Fruit fly (Drosophila melanogaster): ENCODE data around the gene CG12535.

Gene CG12535

DNA sequence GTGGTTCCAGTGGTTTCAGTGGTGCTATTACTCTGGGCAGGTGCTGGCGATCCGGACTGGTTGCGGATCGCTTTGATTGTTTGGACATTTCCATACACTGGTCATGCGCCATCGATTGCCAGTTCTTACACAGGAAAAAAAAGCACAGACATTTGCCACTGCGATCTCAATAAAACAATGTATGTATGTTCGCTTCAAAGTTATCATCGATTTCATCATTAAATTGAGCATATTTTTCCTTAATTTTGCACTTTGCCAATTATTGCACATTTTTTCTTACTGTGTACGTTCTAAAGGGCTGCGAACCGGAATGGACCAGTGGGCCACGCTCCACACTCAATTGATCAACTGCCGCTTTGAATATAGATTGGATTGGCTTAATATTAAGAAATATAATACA lies 85.1 kb downstream of the CG12535 start (continued):
- TF ChIP-seq btn (GFP tag; optimal IDR thresholded peaks at IDR 0.05) = no peak
- TF ChIP-seq bcd (GFP tag; optimal IDR thresholded peaks at IDR 0.05) = peak; percentile 70
- TF ChIP-seq Ssrp (tag; optimal IDR thresholded peaks at IDR 0.05) = peak; percentile 1
- TF ChIP-seq row (GFP tag; IDR thresholded peaks at IDR 0.05) = peak; percentile 56
- no peak for TF ChIP-seq br (optimal IDR thresholded peaks at IDR 0.05)
- TF ChIP-seq sens (GFP tag) = peak; percentile 91
- TF ChIP-seq fd102C (GFP tag; optimal IDR thresholded peaks at IDR 0.05) = no peak
- peak; percentile 44 for TF ChIP-seq CG31365 (tag; optimal IDR thresholded peaks at IDR 0.05)
- peak; percentile 83 for TF ChIP-seq CG3281 (GFP tag; optimal IDR thresholded peaks at IDR 0.05)
- TF ChIP-seq Xbp1 (GFP tag; optimal IDR thresholded peaks at IDR 0.05) = peak; percentile 49
- TF ChIP-seq ap (GFP tag; IDR thresholded peaks at IDR 0.05) = no peak
- no peak for TF ChIP-seq Sox100B (GFP tag; optimal IDR thresholded peaks at IDR 0.05)
- peak; percentile 96 for TF ChIP-seq CG9932 (GFP tag; IDR thresholded peaks at IDR 0.05)
- TF ChIP-seq jing (GFP tag; optimal IDR thresholded peaks at IDR 0.05) = no peak
- TF ChIP-seq lov (optimal IDR thresholded peaks at IDR 0.05) = no peak
- 0 out of 3 replicates have a peak, but pooled peaks have one; percentile 52 for TF ChIP-seq lov (GFP tag; IDR thresholded peaks at IDR 0.05)
- no peak for TF ChIP-seq oc (tag; optimal IDR thresholded peaks at IDR 0.05)
- peak; percentile 96 for TF ChIP-seq Ets65A (GFP tag)
- no peak for TF ChIP-seq kni (GFP tag; optimal IDR thresholded peaks at IDR 0.05)
- TF ChIP-seq CG4707 (GFP tag; optimal IDR thresholded peaks at IDR 0.05) = no peak
- peak; percentile 59 for TF ChIP-seq Fer1 (GFP tag; optimal IDR thresholded peaks at IDR 0.05)
- TF ChIP-seq ssp (GFP tag; IDR thresholded peaks at IDR 0.05) = peak; percentile 54; the same call in 1 of the 2 replicates
- TF ChIP-seq CG12071 (GFP tag; optimal IDR thresholded peaks at IDR 0.05) = peak; percentile 66
- TF ChIP-seq dati (GFP tag; IDR thresholded peaks at IDR 0.05) = no peak
- peak; percentile 53 for TF ChIP-seq BtbVII (GFP tag; optimal IDR thresholded peaks at IDR 0.05)
- TF ChIP-seq aop (GFP tag; IDR thresholded peaks at IDR 0.05) = no peak
- peak; percentile 60 for TF ChIP-seq D19B (GFP tag; optimal IDR thresholded peaks at IDR 0.05)
- no peak for TF ChIP-seq Lim3 (GFP tag; IDR thresholded peaks at IDR 0.05)
- peak; percentile 23; the same call in 1 of the 2 replicates for TF ChIP-seq CG5953 (GFP tag; IDR thresholded peaks at IDR 0.05)
- peak; percentile 78 for TF ChIP-seq CG16779 (GFP tag; IDR thresholded peaks at IDR 0.05)
- peak; percentile 53 to 66 for TF ChIP-seq chif (GFP tag; optimal IDR thresholded peaks at IDR 0.05)
- no peak for TF ChIP-seq cg (GFP tag; optimal IDR thresholded peaks at IDR 0.05)
- TF ChIP-seq CG1603 (tag; optimal IDR thresholded peaks at IDR 0.05) = peak; percentile 62
- TF ChIP-seq ci (GFP tag; IDR thresholded peaks at IDR 0.05) = peak; percentile 66; the same call in 1 of the 3 replicates
- TF ChIP-seq CG10543 (GFP tag; optimal IDR thresholded peaks at IDR 0.05) = peak; percentile 29
- peak; percentile 12 for TF ChIP-seq dmrt99B (tag; optimal IDR thresholded peaks at IDR 0.05)
- no peak for TF ChIP-seq Doc3 (GFP tag; IDR thresholded peaks at IDR 0.05; ENCODE audit: partially characterized antibody)

DNA sequence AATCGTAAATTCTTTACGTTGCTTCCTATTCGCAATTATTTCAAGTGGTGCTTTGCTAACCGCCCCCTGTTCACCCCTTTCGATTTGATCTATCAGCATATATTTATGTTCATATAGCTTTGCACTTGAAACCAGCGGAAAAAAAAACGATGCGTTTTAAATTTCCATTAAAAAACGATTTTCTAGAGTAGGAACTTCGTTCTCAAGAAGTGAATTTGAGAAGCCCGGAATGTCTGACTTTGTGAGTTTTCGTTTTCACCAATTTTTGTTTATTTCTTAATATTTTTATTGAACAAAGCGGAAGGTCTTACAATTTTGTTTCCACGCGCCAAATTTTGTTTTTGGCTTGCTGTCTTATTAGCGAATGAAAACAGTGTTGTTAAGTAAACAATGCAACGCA lies 86.3 kb downstream of the CG12535 start:
- no peak for TF ChIP-seq ase (GFP tag; IDR thresholded peaks at IDR 0.05)
- TF ChIP-seq CG6654 (GFP tag; optimal IDR thresholded peaks at IDR 0.05) = no peak
- TF ChIP-seq CG2712 (tag; optimal IDR thresholded peaks at IDR 0.05) = no peak
- TF ChIP-seq kay (GFP tag; optimal IDR thresholded peaks at IDR 0.05) = no peak
- TF ChIP-seq ci (GFP tag; IDR thresholded peaks at IDR 0.05) = no peak
- no peak for TF ChIP-seq sima (GFP tag; optimal IDR thresholded peaks at IDR 0.05)
- TF ChIP-seq dmrt99B (tag; optimal IDR thresholded peaks at IDR 0.05) = no peak
